Worm (Caenorhabditis elegans): ENCODE measurements around the gene zmp-1.

zmp-1 gene

DNA sequence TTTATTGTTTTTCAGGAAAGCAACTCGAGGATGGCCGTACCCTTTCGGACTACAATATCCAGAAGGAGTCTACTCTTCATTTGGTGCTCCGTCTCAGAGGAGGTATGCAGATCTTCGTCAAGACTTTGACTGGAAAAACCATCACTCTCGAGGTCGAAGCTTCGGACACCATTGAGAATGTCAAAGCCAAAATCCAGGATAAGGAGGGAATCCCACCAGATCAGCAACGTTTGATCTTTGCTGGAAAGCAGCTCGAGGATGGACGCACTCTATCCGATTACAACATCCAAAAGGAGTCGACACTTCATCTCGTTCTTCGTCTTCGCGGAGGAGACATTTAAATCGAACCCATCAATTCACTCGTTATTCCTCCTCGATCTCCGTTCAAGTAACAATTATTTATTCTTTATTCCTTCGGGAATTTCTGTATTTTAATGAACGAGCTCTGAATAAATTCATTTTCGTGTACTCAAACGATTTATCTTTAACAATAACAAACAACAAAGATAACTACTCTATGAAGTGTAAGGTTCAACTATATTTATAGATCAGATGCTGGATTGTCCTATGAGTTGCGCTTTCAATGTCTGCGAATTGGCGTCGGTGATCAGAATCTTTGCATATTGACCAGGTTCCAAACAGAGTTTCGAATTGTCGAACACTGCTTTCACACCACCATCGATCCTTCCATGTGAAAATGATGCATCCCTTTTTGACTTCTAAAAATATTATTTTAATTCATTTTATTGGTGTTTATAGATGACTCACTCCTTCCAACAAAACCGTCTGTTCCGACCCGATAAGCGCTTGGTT, 10.8 kb upstream of the zmp-1 start:
- TF ChIP-seq sptf-1 (tag; optimal IDR thresholded peaks at IDR 0.05) (no peak), lin-32 (GFP tag; optimal IDR thresholded peaks at IDR 0.05) (peak; percentile 3), sem-2 (GFP tag; optimal IDR thresholded peaks at IDR 0.05) (no peak), nhr-28 (tag; optimal IDR thresholded peaks at IDR 0.05) (no peak), elt-1 (tag; optimal IDR thresholded peaks at IDR 0.05; ENCODE audit: borderline replicate concordance, insufficient read depth) (no peak), unc-120 (tag; optimal IDR thresholded peaks at IDR 0.05; ENCODE audit: poor library complexity, severe bottlenecking) (no peak), zip-8 (tag; optimal IDR thresholded peaks at IDR 0.05) (no peak), nhr-76 (tag; optimal IDR thresholded peaks at IDR 0.05) (no peak), ceh-83 (GFP tag; optimal IDR thresholded peaks at IDR 0.05) (peak; percentile 78), lsy-2 (tag; optimal IDR thresholded peaks at IDR 0.05) (no peak)

DNA sequence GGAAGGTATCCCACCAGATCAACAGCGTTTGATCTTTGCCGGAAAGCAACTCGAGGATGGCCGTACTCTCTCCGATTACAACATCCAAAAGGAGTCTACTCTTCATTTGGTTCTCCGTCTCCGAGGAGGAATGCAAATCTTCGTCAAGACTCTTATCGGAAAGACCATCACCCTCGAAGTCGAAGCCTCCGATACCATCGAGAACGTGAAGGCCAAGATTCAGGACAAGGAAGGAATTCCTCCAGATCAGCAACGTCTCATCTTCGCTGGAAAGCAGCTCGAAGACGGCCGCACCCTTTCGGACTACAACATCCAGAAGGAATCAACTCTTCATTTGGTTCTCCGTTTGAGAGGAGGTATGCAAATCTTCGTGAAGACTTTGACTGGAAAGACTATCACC, 9.4 kb upstream of the zmp-1 start:
- TF ChIP-seq mep-1 (tag; optimal IDR thresholded peaks at IDR 0.05): no peak
- TF ChIP-seq ham-2 (GFP tag; optimal IDR thresholded peaks at IDR 0.05): peak; percentile 42
- no peak for TF ChIP-seq sptf-1 (tag; optimal IDR thresholded peaks at IDR 0.05)
- peak; percentile 84 for TF ChIP-seq elt-1 (tag; optimal IDR thresholded peaks at IDR 0.05; ENCODE audit: borderline replicate concordance, insufficient read depth)
- no peak for TF ChIP-seq nhr-28 (tag; optimal IDR thresholded peaks at IDR 0.05)

DNA sequence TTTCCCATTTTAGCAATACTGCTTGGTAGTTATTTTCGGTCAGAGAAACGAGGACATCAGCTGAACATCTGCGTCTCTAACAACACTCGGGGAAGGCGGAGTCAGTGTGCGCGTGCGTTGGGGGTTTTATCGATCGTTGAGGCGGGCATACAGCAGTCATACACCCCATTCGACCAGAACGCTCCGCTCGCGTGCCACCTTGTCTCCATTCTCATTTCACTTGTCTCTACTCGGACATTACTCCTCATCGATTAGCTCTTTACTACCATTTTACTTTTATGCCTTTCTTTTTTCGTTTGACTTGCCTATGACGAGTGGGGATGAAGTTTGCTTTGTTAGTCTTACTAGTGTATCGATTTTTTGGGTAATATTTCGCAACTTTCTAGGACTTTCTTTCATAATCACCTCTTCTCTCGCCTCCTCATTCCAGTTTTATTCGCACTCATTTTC, 7.8 kb upstream of the zmp-1 start:
- TF ChIP-seq pha-4 (tag; optimal IDR thresholded peaks at IDR 0.05): no peak
- TF ChIP-seq nhr-12 (tag; optimal IDR thresholded peaks at IDR 0.05): no peak
- peak; percentile 61 for TF ChIP-seq ceh-39 (tag; optimal IDR thresholded peaks at IDR 0.05)
- no peak for TF ChIP-seq flh-1 (GFP tag; optimal IDR thresholded peaks at IDR 0.05)
- no peak for TF ChIP-seq zip-8 (tag; optimal IDR thresholded peaks at IDR 0.05)
- TF ChIP-seq blmp-1 (tag; optimal IDR thresholded peaks at IDR 0.05): no peak
- no peak for TF ChIP-seq ham-2 (GFP tag; optimal IDR thresholded peaks at IDR 0.05)
- no peak for TF ChIP-seq nhr-28 (tag; optimal IDR thresholded peaks at IDR 0.05)
- TF ChIP-seq unc-120 (tag; optimal IDR thresholded peaks at IDR 0.05; ENCODE audit: poor library complexity, severe bottlenecking): peak; percentile 79
- TF ChIP-seq sptf-1 (tag; optimal IDR thresholded peaks at IDR 0.05): no peak
- no peak for TF ChIP-seq elt-1 (tag; optimal IDR thresholded peaks at IDR 0.05; ENCODE audit: borderline replicate concordance, insufficient read depth)
- no peak for TF ChIP-seq sem-2 (GFP tag; optimal IDR thresholded peaks at IDR 0.05)
- TF ChIP-seq mab-5 (tag; optimal IDR thresholded peaks at IDR 0.05): no peak
- TF ChIP-seq unc-62 (GFP tag; optimal IDR thresholded peaks at IDR 0.05): peak; percentile 30
- TF ChIP-seq nhr-76 (tag; optimal IDR thresholded peaks at IDR 0.05): no peak
- no peak for TF ChIP-seq unc-39 (tag; optimal IDR thresholded peaks at IDR 0.05)
- TF ChIP-seq mls-2 (tag; optimal IDR thresholded peaks at IDR 0.05): no peak
- no peak for TF ChIP-seq elt-3 (tag; optimal IDR thresholded peaks at IDR 0.05)
- TF ChIP-seq snpc-4 (tag; optimal IDR thresholded peaks at IDR 0.05): no peak
- peak; percentile 14 for TF ChIP-seq hlh-1 (tag; optimal IDR thresholded peaks at IDR 0.05)
- no peak for TF ChIP-seq drap-1 (GFP tag; optimal IDR thresholded peaks at IDR 0.05)
- no peak for TF ChIP-seq ceh-83 (GFP tag; optimal IDR thresholded peaks at IDR 0.05)
- no peak for TF ChIP-seq ztf-11 (tag; optimal IDR thresholded peaks at IDR 0.05)
- TF ChIP-seq cnd-1 (tag; optimal IDR thresholded peaks at IDR 0.05): no peak
- peak; percentile 19 for TF ChIP-seq lsy-2 (tag; optimal IDR thresholded peaks at IDR 0.05)
- peak; percentile 46 for TF ChIP-seq lin-32 (GFP tag; optimal IDR thresholded peaks at IDR 0.05)
- peak; percentile 13 for TF ChIP-seq ces-1 (GFP tag; optimal IDR thresholded peaks at IDR 0.05)
- peak; percentile 45 for TF ChIP-seq mep-1 (tag; optimal IDR thresholded peaks at IDR 0.05)

DNA sequence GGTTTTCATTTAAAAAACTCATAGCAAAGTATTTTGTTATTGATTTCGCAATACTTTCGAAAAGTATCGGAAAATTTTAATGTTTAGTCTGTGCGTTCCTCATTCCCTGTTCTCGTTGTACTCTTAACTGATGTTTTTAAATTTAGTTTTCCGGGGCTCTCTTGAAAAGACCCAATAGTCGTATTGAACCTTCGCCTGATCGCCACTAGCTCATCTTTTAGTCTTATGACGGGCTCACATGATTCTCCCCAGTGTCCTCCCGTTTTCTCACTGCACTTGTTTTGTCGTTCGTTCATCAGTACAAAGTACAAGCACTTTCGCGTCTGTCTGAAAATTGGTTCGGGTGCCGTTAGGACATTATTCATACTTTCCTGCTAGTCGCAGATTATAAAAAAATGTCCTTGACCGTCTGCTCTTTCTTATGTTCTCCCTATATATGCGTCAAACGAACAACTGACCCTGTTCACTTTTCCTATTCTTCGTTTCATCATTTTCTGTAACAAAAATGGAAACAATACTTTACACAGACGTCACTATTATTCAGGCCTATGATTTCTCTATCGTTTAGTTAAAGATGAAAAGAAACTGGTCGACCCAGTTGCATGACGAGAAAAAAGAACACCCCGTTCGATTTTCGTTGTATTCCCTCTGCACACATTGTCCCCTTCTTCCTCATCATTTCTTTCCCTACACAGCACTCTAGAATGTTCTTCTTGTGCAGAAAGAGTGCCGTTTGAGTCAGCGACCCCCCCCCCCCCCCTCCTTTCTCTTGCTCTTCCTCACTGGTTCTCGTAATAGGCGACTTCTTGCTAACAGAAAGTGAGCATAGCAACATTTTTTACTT, 6.9 kb upstream of the zmp-1 start, which contains the start of gene ubq-1:
Gene ubq-1 (plus strand): TSS at position 802 of the 844 bp plus-strand sequence.
- TF ChIP-seq cnd-1 (tag; optimal IDR thresholded peaks at IDR 0.05) (peak; percentile 58), elt-1 (tag; optimal IDR thresholded peaks at IDR 0.05; ENCODE audit: borderline replicate concordance, insufficient read depth) (no peak), nhr-237 (tag; optimal IDR thresholded peaks at IDR 0.05) (no peak), mls-2 (tag; optimal IDR thresholded peaks at IDR 0.05) (peak; percentile 50), M03D4.4 (tag; optimal IDR thresholded peaks at IDR 0.05) (peak; percentile 66)

All from whole organism, mixed stage, embryonic.